Worm (Caenorhabditis elegans) whole organism, dauer: ENCODE results near the gene F44A2.7.

Experiments
- unc-62 ChIP-seq: sonication (generic microtip); optimal IDR thresholded peaks from 2 replicates; lab custom pipeline; 2017; ENCODE audit warnings: missing biosample characterization, missing genetic modification reagents, missing genetic modification characterization

Gene F44A2.7

ce11 chrV:9343629-9344624 lies 22.6 kb downstream of the F44A2.7 start, which contains the start of gene tos-1:
Gene tos-1 (minus strand): TSS chrV:9344203.
- no peak for TF ChIP-seq unc-62

- no peak for TF ChIP-seq unc-62
Observed at ce11 chrV:9346804-9347203, 25.5 kb downstream of the F44A2.7 start, which contains the start of the genes K07B1.7 and try-5. Gene K07B1.7 (minus strand): TSS chrV:9346962. Gene try-5 (plus strand): TSS chrV:9347044.

- no peak for TF ChIP-seq unc-62
Observed at ce11 chrV:9349687-9350086, 28.4 kb downstream of the F44A2.7 start, which contains the start of gene srx-47. Gene srx-47 (plus strand): TSS chrV:9349987.

ce11 chrV:9352947-9353346 lies 31.7 kb downstream of the F44A2.7 start, which contains the start of gene srx-46:
Gene srx-46 (plus strand): TSS chrV:9353247.
- no peak for TF ChIP-seq unc-62

ce11 chrV:9355371-9355770 lies 34.1 kb downstream of the F44A2.7 start, which contains the start of gene ttr-40:
Gene ttr-40 (minus strand): TSS chrV:9355471.
- no peak for TF ChIP-seq unc-62

ce11 chrV:9356345-9356744 lies 35.1 kb downstream of the F44A2.7 start, which contains the start of gene ttr-49:
Gene ttr-49 (minus strand): TSS chrV:9356515.
- no peak for TF ChIP-seq unc-62

ce11 chrV:9359674-9360073 lies 38.4 kb downstream of the F44A2.7 start, which contains the start of gene gpa-3:
Gene gpa-3 (minus strand): TSS chrV:9359774.
- no peak for TF ChIP-seq unc-62

ce11 chrV:9370986-9371385 lies 49.7 kb downstream of the F44A2.7 start, which contains the start of gene E02C12.6:
Gene E02C12.6 (minus strand): TSS chrV:9371086.
- no peak for TF ChIP-seq unc-62
